Fruit fly (Drosophila melanogaster) whole organism, embryonic: Measurements from ENCODE around the gene Fmr1.

ENCODE experiments used
- Atf6 ChIP-seq: fragments of 200-800 bp; sonication (Bioruptor generic); IDR thresholded peaks from 2 replicates; pipeline ENCODE4 v1.3.6; 2022; ENCODE audit warnings: missing biosample characterization, missing genetic modification characterization
- BEAF-32 ChIP-seq: fragments of 200-800 bp; sonication (Bioruptor generic); optimal IDR thresholded peaks from 3 replicates; lab custom pipeline; 2017; ENCODE audit warnings: missing biosample characterization, missing genetic modification characterization, mild to moderate bottlenecking, moderate library complexity, missing genetic modification reagents
- Bgb ChIP-seq: fragments of 200-800 bp; sonication (Bioruptor generic); IDR thresholded peaks from 2 replicates; pipeline ENCODE4 v1.3.6; 2022; ENCODE audit warnings: missing biosample characterization, missing genetic modification characterization; ENCODE audit not compliant: partially characterized antibody
- CG10209 ChIP-seq: fragments of 200-800 bp; sonication (Bioruptor generic); optimal IDR thresholded peaks from 3 replicates; lab custom pipeline; 2017; ENCODE audit warnings: missing biosample characterization, mild to moderate bottlenecking, missing genetic modification characterization, missing genetic modification reagents
- CG10543 ChIP-seq: fragments of 200-800 bp; sonication (Bioruptor generic); optimal IDR thresholded peaks from 3 replicates; lab custom pipeline; 2017; ENCODE audit warnings: missing biosample characterization, mild to moderate bottlenecking, missing genetic modification characterization, moderate library complexity
- CG10979 ChIP-seq: fragments of 200-800 bp; sonication (Bioruptor generic); optimal IDR thresholded peaks from 2 replicates; lab custom pipeline; 2018; ENCODE audit warnings: missing biosample characterization, mild to moderate bottlenecking, missing genetic modification characterization, moderate library complexity
- CG11093 ChIP-seq: fragments of 200-800 bp; sonication (Bioruptor generic); IDR thresholded peaks from 3 replicates; pipeline ENCODE4 v1.3.6; 2022; ENCODE audit warnings: missing biosample characterization, missing genetic modification characterization
- CG11456 ChIP-seq: fragments of 200-800 bp; sonication (Bioruptor generic); IDR thresholded peaks from 3 replicates; pipeline ENCODE4 v1.3.6; 2022; ENCODE audit warnings: missing biosample characterization, missing genetic modification characterization
- CG11504 ChIP-seq: fragments of 200-800 bp; sonication (Bioruptor generic); optimal IDR thresholded peaks from 3 replicates; lab custom pipeline; 2019; ENCODE audit warnings: missing biosample characterization, mild to moderate bottlenecking, missing genetic modification characterization, moderate library complexity
- CG11560 ChIP-seq: fragments of 200-800 bp; sonication (Bioruptor generic); IDR thresholded peaks from 3 replicates; pipeline ENCODE4 v1.3.6; 2022; ENCODE audit warnings: missing biosample characterization, missing genetic modification characterization
- CG12942 ChIP-seq: fragments of 200-800 bp; sonication (Bioruptor generic); optimal IDR thresholded peaks from 3 replicates; lab custom pipeline; 2016; ENCODE audit warnings: missing biosample characterization, missing genetic modification characterization
- CG13775 ChIP-seq: fragments of 200-800 bp; sonication (Bioruptor generic); optimal IDR thresholded peaks from 3 replicates; lab custom pipeline; 2017; ENCODE audit warnings: missing biosample characterization, mild to moderate bottlenecking, missing genetic modification characterization
- CG15011 ChIP-seq: fragments of 200-800 bp; sonication (Bioruptor generic); optimal IDR thresholded peaks from 3 replicates; lab custom pipeline; 2018; ENCODE audit warnings: missing biosample characterization, mild to moderate bottlenecking, missing genetic modification characterization
- CG16863 ChIP-seq: fragments of 200-800 bp; sonication (Bioruptor generic); optimal IDR thresholded peaks from 3 replicates; lab custom pipeline; 2016; ENCODE audit warnings: missing biosample characterization, missing genetic modification characterization
- CG1832 ChIP-seq: fragments of 200-800 bp; sonication (Bioruptor generic); optimal IDR thresholded peaks from 2 replicates; lab custom pipeline; 2017; ENCODE audit warnings: missing biosample characterization, mild to moderate bottlenecking, missing genetic modification characterization, inconsistent platforms
- CG2875 ChIP-seq: fragments of 200-800 bp; sonication (Bioruptor generic); optimal IDR thresholded peaks from 2 replicates; lab custom pipeline; 2017; ENCODE audit warnings: missing biosample characterization, mild to moderate bottlenecking, missing genetic modification characterization, missing genetic modification reagents
- CG3281 ChIP-seq: fragments of 200-800 bp; sonication (Bioruptor generic); optimal IDR thresholded peaks from 3 replicates; lab custom pipeline; 2017; ENCODE audit warnings: missing biosample characterization, mild to moderate bottlenecking, missing genetic modification characterization
- CG34224 ChIP-seq: fragments of 200-800 bp; sonication (Bioruptor generic); IDR thresholded peaks from 3 replicates; pipeline ENCODE4 v1.3.6; 2022; ENCODE audit warnings: missing biosample characterization, missing genetic modification characterization; ENCODE audit not compliant: partially characterized antibody
- CG4360 ChIP-seq: fragments of 200-800 bp; sonication (Bioruptor generic); IDR thresholded peaks from 2 replicates; pipeline ENCODE4 v1.3.6; 2022; ENCODE audit warnings: missing biosample characterization, missing genetic modification characterization
- CG6254 ChIP-seq: fragments of 200-800 bp; sonication (Bioruptor generic); optimal IDR thresholded peaks from 3 replicates; lab custom pipeline; 2017; ENCODE audit warnings: mild to moderate bottlenecking, missing biosample characterization, missing genetic modification reagents, missing genetic modification characterization
- Deaf1 ChIP-seq: fragments of 200-800 bp; optimal IDR thresholded peaks from 3 replicates; lab custom pipeline; 2019; ENCODE audit warnings: missing biosample characterization, mild to moderate bottlenecking, missing genetic modification characterization, moderate library complexity
- Drgx ChIP-seq: fragments of 200-800 bp; sonication (Bioruptor generic); IDR thresholded peaks from 2 replicates; pipeline ENCODE4 v1.3.6; 2022; ENCODE audit warnings: missing biosample characterization, missing genetic modification characterization
- Eip74EF ChIP-seq, 2 experiments: fragments of 200-800 bp in 1 of 2; fragments of >200 bp in 1 of 2; sonication (Bioruptor generic) in 1 of 2; optimal IDR thresholded peaks; 2 replicates each; lab custom pipeline; 2017 to 2019; ENCODE audit warnings: missing biosample characterization in 2 of 2, missing genetic modification characterization in 2 of 2, mild to moderate bottlenecking in 1 of 2, moderate library complexity in 1 of 2
- Max ChIP-seq: fragments of 200-800 bp; sonication (Bioruptor generic); optimal IDR thresholded peaks from 2 replicates; lab custom pipeline; 2016; ENCODE audit warnings: missing biosample characterization, mild to moderate bottlenecking, missing genetic modification characterization
- Med ChIP-seq: fragments of 200-800 bp; sonication (Bioruptor generic); peaks from one replicate; lab custom pipeline; 2016; ENCODE audit warnings: missing biosample characterization, missing genetic modification characterization, mild to moderate bottlenecking, inconsistent platforms, moderate library complexity
- Mes4 ChIP-seq: fragments of 200-800 bp; sonication (Bioruptor generic); optimal IDR thresholded peaks from 2 replicates; lab custom pipeline; 2016; ENCODE audit warnings: missing biosample characterization, missing genetic modification characterization
- Mrtf ChIP-seq: fragments of 200-800 bp; sonication (Bioruptor generic); IDR thresholded peaks from 3 replicates; pipeline ENCODE4 v1.3.6; 2022; ENCODE audit warnings: missing biosample characterization, missing genetic modification characterization
- Pdp1 ChIP-seq, 2 experiments: fragments of 200-800 bp; sonication (Bioruptor generic); optimal IDR thresholded peaks; 3 replicates each; lab custom pipeline; 2016; ENCODE audit warnings: missing biosample characterization in 2 of 2, missing genetic modification characterization in 2 of 2, mild to moderate bottlenecking in 1 of 2, moderate library complexity in 1 of 2
- Sin3A ChIP-seq: fragments of >200 bp; optimal IDR thresholded peaks from 2 replicates; lab custom pipeline; 2018
- Trl ChIP-seq, 3 experiments: fragments of >200 bp in 2 of 3; fragments of 200-800 bp in 1 of 3; sonication (Bioruptor generic) in 1 of 3; optimal IDR thresholded peaks; 2 replicates in 1 of 3; 3 replicates in 2 of 3; lab custom pipeline; 2016 to 2017; ENCODE audit warnings: missing biosample characterization in 1 of 3, missing genetic modification characterization in 1 of 3
- YL-1 ChIP-seq: fragments of 200-800 bp; sonication (Bioruptor generic); optimal IDR thresholded peaks from 3 replicates; lab custom pipeline; 2017; ENCODE audit warnings: missing biosample characterization, mild to moderate bottlenecking, missing genetic modification characterization
- cas ChIP-seq: fragments of 200-800 bp; sonication (Bioruptor generic); IDR thresholded peaks from 2 replicates; pipeline ENCODE4 v1.3.6; 2022; ENCODE audit warnings: missing biosample characterization, missing genetic modification characterization
- ci ChIP-seq: fragments of 200-800 bp; sonication (Bioruptor generic); IDR thresholded peaks from 3 replicates; pipeline ENCODE4 v1.3.6; 2022; ENCODE audit warnings: missing biosample characterization, missing genetic modification characterization
- croc ChIP-seq: fragments of 200-800 bp; sonication (Bioruptor generic); conservative IDR thresholded peaks from 3 replicates; pipeline ENCODE4 v1.3.6; 2022; ENCODE audit warnings: missing biosample characterization, missing genetic modification characterization
- dimm ChIP-seq: fragments of 200-800 bp; sonication (Bioruptor generic); IDR thresholded peaks from 2 replicates; pipeline ENCODE4 v1.3.6; 2022; ENCODE audit warnings: missing biosample characterization, missing genetic modification characterization
- disco-r ChIP-seq: fragments of 200-800 bp; sonication (Bioruptor generic); optimal IDR thresholded peaks from 2 replicates; lab custom pipeline; 2016; ENCODE audit warnings: missing biosample characterization, missing genetic modification characterization
- eve ChIP-seq, 2 experiments: fragments of >200 bp; optimal IDR thresholded peaks; 2 replicates each; lab custom pipeline; 2017; ENCODE audit warnings: missing biosample characterization in 2 of 2, missing genetic modification characterization in 2 of 2
- fru ChIP-seq: fragments of >200 bp; optimal IDR thresholded peaks from 2 replicates; lab custom pipeline; 2017
- gem ChIP-seq: fragments of 200-800 bp; sonication (Bioruptor generic); optimal IDR thresholded peaks from 2 replicates; lab custom pipeline; 2019; ENCODE audit warnings: missing biosample characterization, mild to moderate bottlenecking, missing genetic modification characterization, moderate library complexity
- knrl ChIP-seq: fragments of 200-800 bp; sonication (Bioruptor generic); IDR thresholded peaks from 3 replicates; pipeline ENCODE4 v1.3.6; 2022; ENCODE audit warnings: missing biosample characterization, missing genetic modification characterization; ENCODE audit not compliant: partially characterized antibody
- nmo ChIP-seq: fragments of 200-800 bp; sonication (Bioruptor generic); optimal IDR thresholded peaks from 2 replicates; lab custom pipeline; 2018; ENCODE audit warnings: missing biosample characterization, mild to moderate bottlenecking, missing genetic modification characterization, moderate library complexity
- nom ChIP-seq: fragments of 200-800 bp; sonication (Bioruptor generic); optimal IDR thresholded peaks from 2 replicates; lab custom pipeline; 2017; ENCODE audit warnings: missing biosample characterization, missing genetic modification characterization, mild to moderate bottlenecking, moderate library complexity, missing genetic modification reagents
- prd ChIP-seq, 3 experiments: fragments of >200 bp in 2 of 3; fragments of 200-800 bp in 1 of 3; sonication (Bioruptor generic) in 1 of 3; optimal IDR thresholded peaks in 2 of 3; IDR thresholded peaks in 1 of 3; 2 replicates in 2 of 3; 3 replicates in 1 of 3; pipeline versions ENCODE4 v1.3.6 to Lab custom; 2017 to 2022; ENCODE audit warnings: missing biosample characterization in 1 of 3, missing genetic modification characterization in 1 of 3
- rib ChIP-seq: fragments of 200-800 bp; sonication (Bioruptor generic); IDR thresholded peaks from 2 replicates; pipeline ENCODE4 v1.3.6; 2022; ENCODE audit warnings: missing biosample characterization, missing genetic modification characterization
- so ChIP-seq: fragments of 200-800 bp; sonication (Bioruptor generic); IDR thresholded peaks from 3 replicates; pipeline ENCODE4 v1.3.6; 2022; ENCODE audit warnings: missing biosample characterization, missing genetic modification characterization
- stc ChIP-seq: fragments of 200-800 bp; sonication (Bioruptor generic); IDR thresholded peaks from 2 replicates; pipeline ENCODE4 v1.3.6; 2022; ENCODE audit warnings: missing biosample characterization, missing genetic modification characterization
- toy ChIP-seq: fragments of 200-800 bp; sonication (Bioruptor generic); IDR thresholded peaks from 2 replicates; pipeline ENCODE4 v1.3.6; 2022; ENCODE audit warnings: missing biosample characterization, missing genetic modification characterization
- tup ChIP-seq: fragments of 200-800 bp; sonication (Bioruptor generic); optimal IDR thresholded peaks from 2 replicates; lab custom pipeline; 2016; ENCODE audit warnings: missing biosample characterization, mild to moderate bottlenecking, missing genetic modification characterization, moderate library complexity
- zen2 ChIP-seq: fragments of 200-800 bp; sonication (Bioruptor generic); IDR thresholded peaks from 3 replicates; pipeline ENCODE4 v1.3.6; 2022; ENCODE audit warnings: missing biosample characterization, missing genetic modification characterization; ENCODE audit not compliant: partially characterized antibody
- zfh1 ChIP-seq: fragments of 200-800 bp; sonication (Bioruptor generic); IDR thresholded peaks from 3 replicates; pipeline ENCODE4 v1.3.6; 2022; ENCODE audit warnings: missing biosample characterization, missing genetic modification characterization

Gene Fmr1

dm6 chr3R:10083077-10083476, 26.8 kb downstream of the Fmr1 start:
- TF ChIP-seq BEAF-32 (GFP tag; lab: Kevin White, UChicago) (no peak), Max (no peak), Mes4 (no peak), disco-r (GFP tag; lab: Kevin White, UChicago) (no peak), CG6254 (GFP tag; lab: Kevin White, UChicago) (no peak), CG11560 (tag; lab: Robert Waterston, UW) (no peak), CG34224 (GFP tag; lab: Robert Waterston, UW) (no peak), Trl (optimal IDR thresholded peaks at IDR 0.05; lab: Kevin White, UChicago) (peak in 1 of 2 experiments; percentile 14), Trl (GFP tag; optimal IDR thresholded peaks at IDR 0.05; lab: Kevin White, UChicago) (no peak), CG10543 (GFP tag; lab: Kevin White, UChicago) (no peak), Bgb (GFP tag; lab: Robert Waterston, UW) (no peak), Atf6 (no peak), CG15011 (GFP tag; lab: Kevin White, UChicago) (no peak), Eip74EF (GFP tag; optimal IDR thresholded peaks at IDR 0.05; lab: Kevin White, UChicago) (no peak), ci (GFP tag; lab: Robert Waterston, UW) (no peak), toy (GFP tag; lab: Robert Waterston, UW) (no peak), cas (no peak), Deaf1 (tag; lab: Kevin White, UChicago) (peak; percentile 84), tup (no peak), croc (0 out of 3 replicates have a peak, but pooled peaks have one; percentile 1), CG11456 (GFP tag; lab: Robert Waterston, UW) (no peak)

dm6 chr3R:10082549-10083075, 27.3 kb downstream of the Fmr1 start:
- TF ChIP-seq knrl (GFP tag; lab: Robert Waterston, UW) (no peak), zen2 (GFP tag; lab: Robert Waterston, UW) (no peak), stc (no peak), dimm (GFP tag; lab: Robert Waterston, UW) (no peak), CG10979 (tag; lab: Kevin White, UChicago) (peak; percentile 25), Drgx (GFP tag; lab: Robert Waterston, UW) (peak; percentile 47; the same call in 1 of the 2 replicates), so (GFP tag; lab: Robert Waterston, UW) (no peak), CG11093 (GFP tag; lab: Robert Waterston, UW) (no peak), Med (GFP tag; lab: Kevin White, UChicago) (peak; percentile 71), Mrtf (no peak), CG3281 (GFP tag; lab: Kevin White, UChicago) (no peak), Pdp1 (GFP tag; optimal IDR thresholded peaks at IDR 0.05; lab: Kevin White, UChicago) (peak in 1 of 2 experiments; percentile 73), CG12942 (GFP tag; lab: Kevin White, UChicago) (no peak), prd (optimal IDR thresholded peaks at IDR 0.05; lab: Kevin White, UChicago) (no peak), prd (GFP tag; IDR thresholded peaks at IDR 0.05; lab: Robert Waterston, UW) (peak; percentile 20; the same call in 1 of the 3 replicates), zfh1 (GFP tag; lab: Robert Waterston, UW) (no peak), fru (no peak), CG16863 (GFP tag; lab: Kevin White, UChicago) (no peak), rib (GFP tag; lab: Robert Waterston, UW) (no peak), CG2875 (GFP tag; lab: Kevin White, UChicago) (no peak), Sin3A (lab: Kevin White, UChicago) (no peak), CG13775 (GFP tag; lab: Kevin White, UChicago) (no peak), YL-1 (GFP tag; lab: Kevin White, UChicago) (no peak), CG4360 (GFP tag; lab: Robert Waterston, UW) (no peak), CG1832 (GFP tag; lab: Kevin White, UChicago) (peak; percentile 34), CG11504 (tag; lab: Kevin White, UChicago) (no peak), nmo (GFP tag; lab: Kevin White, UChicago) (no peak), eve (GFP tag; optimal IDR thresholded peaks at IDR 0.05; lab: Kevin White, UChicago) (no peak), gem (tag; lab: Kevin White, UChicago) (peak; percentile 5), CG10209 (GFP tag; lab: Kevin White, UChicago) (no peak), nom (GFP tag; lab: Kevin White, UChicago) (peak; percentile 85)
